Fruit fly (Drosophila melanogaster) whole organism, pupa: Measurements from ENCODE around the gene CG31776.
A peak's percentile ranks its signal among the peaks of the same experiment; 100 is the strongest.

Experiments used
- CG10348 ChIP-seq: fragments of 200-800 bp; sonication (Bioruptor generic); IDR thresholded peaks from 2 replicates; pipeline ENCODE4 v1.3.6; 2022; ENCODE audit warnings: missing biosample characterization, missing genetic modification characterization
- CG12605 ChIP-seq: fragments of 200-800 bp; sonication (Bioruptor generic); IDR thresholded peaks from 2 replicates; pipeline ENCODE4 v1.3.6; 2022; ENCODE audit warnings: missing biosample characterization, missing genetic modification characterization
- CG13204 ChIP-seq: fragments of 200-800 bp; sonication (Bioruptor generic); optimal IDR thresholded peaks from 2 replicates; lab custom pipeline; 2018; ENCODE audit warnings: missing biosample characterization, mild to moderate bottlenecking, missing genetic modification characterization, moderate library complexity
- CG14655 ChIP-seq: fragments of 200-800 bp; sonication (Bioruptor generic); optimal IDR thresholded peaks from 3 replicates; lab custom pipeline; 2017; ENCODE audit warnings: mild to moderate bottlenecking, missing biosample characterization, missing genetic modification reagents, missing genetic modification characterization
- CG15710 ChIP-seq: fragments of 200-800 bp; sonication (Bioruptor generic); optimal IDR thresholded peaks from 2 replicates; lab custom pipeline; 2018; ENCODE audit warnings: missing biosample characterization, mild to moderate bottlenecking, missing genetic modification characterization, moderate library complexity
- CG17806 ChIP-seq: fragments of 200-800 bp; sonication (Bioruptor generic); optimal IDR thresholded peaks from 2 replicates; lab custom pipeline; 2018; ENCODE audit warnings: missing biosample characterization, mild to moderate bottlenecking, missing genetic modification characterization, moderate library complexity
- CG32121 ChIP-seq: fragments of 200-800 bp; sonication (Bioruptor generic); IDR thresholded peaks from 2 replicates; pipeline ENCODE4 v1.3.6; 2022; ENCODE audit warnings: missing biosample characterization, missing genetic modification characterization
- CG34367 ChIP-seq: fragments of 200-800 bp; sonication (Bioruptor generic); optimal IDR thresholded peaks from 2 replicates; lab custom pipeline; 2018; ENCODE audit warnings: missing biosample characterization, mild to moderate bottlenecking, missing genetic modification characterization
- CG4496 ChIP-seq: fragments of 200-800 bp; sonication (Bioruptor generic); IDR thresholded peaks from 3 replicates; pipeline ENCODE4 v1.3.6; 2022; ENCODE audit warnings: missing biosample characterization, missing genetic modification characterization
- CG8159 ChIP-seq: fragments of 200-800 bp; sonication (Bioruptor generic); optimal IDR thresholded peaks from 3 replicates; lab custom pipeline; 2018; ENCODE audit warnings: missing biosample characterization, mild to moderate bottlenecking, missing genetic modification characterization, moderate library complexity
- CG8301 ChIP-seq: fragments of 200-800 bp; sonication (Bioruptor generic); optimal IDR thresholded peaks from 2 replicates; lab custom pipeline; 2018; ENCODE audit warnings: missing biosample characterization, mild to moderate bottlenecking, missing genetic modification characterization
- CG9948 ChIP-seq: fragments of 200-800 bp; sonication (Bioruptor generic); optimal IDR thresholded peaks from 2 replicates; lab custom pipeline; 2018; ENCODE audit warnings: missing biosample characterization, mild to moderate bottlenecking, missing genetic modification characterization, moderate library complexity
- D1 ChIP-seq: fragments of 200-800 bp; sonication (Bioruptor generic); optimal IDR thresholded peaks from 2 replicates; lab custom pipeline; 2018; ENCODE audit warnings: missing biosample characterization, mild to moderate bottlenecking, missing genetic modification characterization, moderate library complexity
- EcR ChIP-seq: fragments of 200-800 bp; sonication (Bioruptor generic); optimal IDR thresholded peaks from 3 replicates; lab custom pipeline; 2019; ENCODE audit warnings: missing biosample characterization, missing genetic modification characterization, mild to moderate bottlenecking, moderate library complexity, missing genetic modification reagents
- Ets98B ChIP-seq: fragments of 200-800 bp; sonication (Bioruptor generic); IDR thresholded peaks from 2 replicates; pipeline ENCODE4 v1.3.6; 2022; ENCODE audit warnings: missing biosample characterization, missing genetic modification characterization
- Pif1A ChIP-seq: fragments of 200-800 bp; sonication (Bioruptor generic); optimal IDR thresholded peaks from 3 replicates; lab custom pipeline; 2016; ENCODE audit warnings: missing biosample characterization, missing genetic modification characterization
- Pif1B ChIP-seq: fragments of 200-800 bp; sonication (Bioruptor generic); optimal IDR thresholded peaks from 3 replicates; lab custom pipeline; 2016; ENCODE audit warnings: missing biosample characterization, missing genetic modification characterization
- Snoo ChIP-seq: fragments of 200-800 bp; sonication (Bioruptor generic); optimal IDR thresholded peaks from 3 replicates; lab custom pipeline; 2017; ENCODE audit warnings: missing biosample characterization, mild to moderate bottlenecking, missing genetic modification characterization, inconsistent platforms
- fd96Ca ChIP-seq: fragments of 200-800 bp; sonication (Bioruptor generic); IDR thresholded peaks from 3 replicates; pipeline ENCODE4 v1.3.6; 2022; ENCODE audit warnings: missing biosample characterization, missing genetic modification characterization
- gl ChIP-seq: fragments of 200-800 bp; sonication (Bioruptor generic); optimal IDR thresholded peaks from 2 replicates; lab custom pipeline; 2018; ENCODE audit warnings: missing biosample characterization, mild to moderate bottlenecking, missing genetic modification characterization
- rn ChIP-seq: fragments of 200-800 bp; sonication (Bioruptor generic); IDR thresholded peaks from 2 replicates; pipeline ENCODE4 v1.3.6; 2022; ENCODE audit warnings: missing biosample characterization, missing genetic modification characterization

Gene CG31776

dm6 chr2L:3441673-3442072 lies 28.3 kb upstream of the CG31776 start:
- TF ChIP-seq Pif1A (GFP tag; lab: Kevin White, UChicago) (peak; percentile 8), CG13204 (GFP tag; lab: Kevin White, UChicago) (no peak), CG10348 (no peak), CG17806 (tag; lab: Kevin White, UChicago) (peak; percentile 23), rn (GFP tag; lab: Robert Waterston, UW) (no peak), Snoo (no peak), CG12605 (GFP tag; lab: Robert Waterston, UW) (peak; percentile 21; the same call in 1 of the 2 replicates), CG32121 (peak; percentile 63), CG9948 (peak; percentile 8), CG34367 (no peak), gl (no peak), CG15710 (tag; lab: Kevin White, UChicago) (no peak), CG14655 (GFP tag; lab: Kevin White, UChicago) (peak; percentile 58), Ets98B (peak; percentile 56), D1 (tag; lab: Kevin White, UChicago) (no peak), CG8301 (tag; lab: Kevin White, UChicago) (peak; percentile 59), CG4496 (GFP tag; lab: Robert Waterston, UW) (peak; percentile 63; the same call in 2 of the 3 replicates)

- TF ChIP-seq CG8301 (tag; lab: Kevin White, UChicago) (peak; percentile 84), CG17806 (tag; lab: Kevin White, UChicago) (peak; percentile 73), CG10348 (peak; percentile 27; the same call in 1 of the 2 replicates), D1 (tag; lab: Kevin White, UChicago) (peak; percentile 11), rn (GFP tag; lab: Robert Waterston, UW) (peak; percentile 73), fd96Ca (GFP tag; lab: Robert Waterston, UW) (peak; percentile 89), EcR (GFP tag; lab: Kevin White, UChicago) (no peak), CG14655 (GFP tag; lab: Kevin White, UChicago) (no peak), Pif1A (GFP tag; lab: Kevin White, UChicago) (no peak), CG12605 (GFP tag; lab: Robert Waterston, UW) (peak; percentile 80), CG9948 (peak; percentile 71), CG34367 (peak; percentile 69), CG15710 (tag; lab: Kevin White, UChicago) (peak; percentile 70), Pif1B (GFP tag; lab: Kevin White, UChicago) (no peak), gl (peak; percentile 45), Ets98B (peak; percentile 88), Snoo (peak; percentile 43), CG13204 (GFP tag; lab: Kevin White, UChicago) (no peak), CG8159 (tag; lab: Kevin White, UChicago) (no peak), CG4496 (GFP tag; lab: Robert Waterston, UW) (peak; percentile 88), CG32121 (peak; percentile 79)
These were observed 25.2 kb upstream of the CG31776 start for dm6 chr2L:3444789-3445188.

dm6 chr2L:3445655-3446054 lies 24.3 kb upstream of the CG31776 start, which contains the start of gene CG2772:
Gene CG2772 (plus strand): TSS chr2L:3445992.
- no peak for TF ChIP-seq EcR (GFP tag; lab: Kevin White, UChicago)
- no peak for TF ChIP-seq Pif1A (GFP tag; lab: Kevin White, UChicago)
- no peak for TF ChIP-seq CG32121
- TF ChIP-seq CG15710 (tag; lab: Kevin White, UChicago): no peak
- TF ChIP-seq CG14655 (GFP tag; lab: Kevin White, UChicago): no peak
- no peak for TF ChIP-seq CG8159 (tag; lab: Kevin White, UChicago)
- no peak for TF ChIP-seq Pif1B (GFP tag; lab: Kevin White, UChicago)

- TF ChIP-seq CG8159 (tag; lab: Kevin White, UChicago) (no peak), Snoo (no peak), CG32121 (no peak), Ets98B (no peak), fd96Ca (GFP tag; lab: Robert Waterston, UW) (no peak), CG14655 (GFP tag; lab: Kevin White, UChicago) (no peak), CG15710 (tag; lab: Kevin White, UChicago) (no peak), gl (no peak), CG34367 (no peak), CG13204 (GFP tag; lab: Kevin White, UChicago) (no peak), CG9948 (no peak), D1 (tag; lab: Kevin White, UChicago) (no peak), CG12605 (GFP tag; lab: Robert Waterston, UW) (no peak), Pif1B (GFP tag; lab: Kevin White, UChicago) (no peak), CG8301 (tag; lab: Kevin White, UChicago) (no peak), CG4496 (GFP tag; lab: Robert Waterston, UW) (no peak), CG17806 (tag; lab: Kevin White, UChicago) (no peak)
These were observed 20.2 kb upstream of the CG31776 start, which contains the start of gene Snx1 for dm6 chr2L:3449555-3450320. Gene Snx1 (plus strand): TSS chr2L:3449683.

- TF ChIP-seq CG14655 (GFP tag; lab: Kevin White, UChicago): no peak
- TF ChIP-seq, all 21 proteins: peak for 0
These were observed 17.7 kb upstream of the CG31776 start, which contains the start of gene CG12795 for dm6 chr2L:3452286-3452685. Gene CG12795 (plus strand): TSS chr2L:3452466.

dm6 chr2L:3457007-3457406 lies 13.0 kb upstream of the CG31776 start, which contains the start of the genes Cog3 and Sec5:
Gene Cog3 (minus strand): TSS chr2L:3457064.
Gene Sec5 (plus strand): TSS chr2L:3457302.
- TF ChIP-seq Pif1B (GFP tag; lab: Kevin White, UChicago): no peak
- peak; percentile 59 for TF ChIP-seq Snoo
- no peak for TF ChIP-seq CG13204 (GFP tag; lab: Kevin White, UChicago)
- no peak for TF ChIP-seq Pif1A (GFP tag; lab: Kevin White, UChicago)
- no peak for TF ChIP-seq EcR (GFP tag; lab: Kevin White, UChicago)
- no peak for TF ChIP-seq CG8159 (tag; lab: Kevin White, UChicago)
- no peak for TF ChIP-seq gl
- TF ChIP-seq CG15710 (tag; lab: Kevin White, UChicago): peak; percentile 73
- TF ChIP-seq CG34367: no peak
- TF ChIP-seq CG32121: peak; percentile 63
- no peak for TF ChIP-seq D1 (tag; lab: Kevin White, UChicago)
- no peak; the same call in 1 of the 2 replicates for TF ChIP-seq Ets98B
- peak; percentile 59; the same call in 2 of the 3 replicates for TF ChIP-seq fd96Ca (GFP tag; lab: Robert Waterston, UW)
- TF ChIP-seq CG12605 (GFP tag; lab: Robert Waterston, UW): no peak
- peak; percentile 48 for TF ChIP-seq CG17806 (tag; lab: Kevin White, UChicago)
- TF ChIP-seq CG10348: no peak
- TF ChIP-seq CG4496 (GFP tag; lab: Robert Waterston, UW): peak; percentile 55; the same call in 2 of the 3 replicates
- no peak for TF ChIP-seq CG8301 (tag; lab: Kevin White, UChicago)
- peak; percentile 47 for TF ChIP-seq CG9948
- TF ChIP-seq CG14655 (GFP tag; lab: Kevin White, UChicago): no peak
- TF ChIP-seq rn (GFP tag; lab: Robert Waterston, UW): no peak
